Worm (Caenorhabditis elegans) whole organism, L1 larva: ENCODE measurements around the gene tmem-120.

Experiments
- C04F5.9 ChIP-seq: sonication (generic microtip); optimal IDR thresholded peaks from 2 replicates; lab custom pipeline; 2016; ENCODE audit warnings: missing genetic modification characterization, missing compliant biosample characterization
- C34B4.2 ChIP-seq: sonication (generic microtip); optimal IDR thresholded peaks from 2 replicates; lab custom pipeline; 2017; ENCODE audit warnings: mild to moderate bottlenecking, missing genetic modification characterization, missing compliant biosample characterization
- F16B12.6 ChIP-seq: fragments of 150-350 bp; optimal IDR thresholded peaks from 2 replicates; lab custom pipeline; 2014; ENCODE audit warnings: missing biosample characterization, missing genetic modification characterization
- ceh-90 ChIP-seq: sonication (generic microtip); optimal IDR thresholded peaks from 2 replicates; lab custom pipeline; 2016; ENCODE audit warnings: missing genetic modification characterization, missing compliant biosample characterization
- ces-1 ChIP-seq: fragments of 150-350 bp; optimal IDR thresholded peaks from 2 replicates; lab custom pipeline; 2014; ENCODE audit warnings: missing biosample characterization, missing genetic modification reagents, missing genetic modification characterization
- dpl-1 ChIP-seq, 3 experiments: fragments of 150-350 bp in 2 of 3; sonication (generic microtip) in 1 of 3; optimal IDR thresholded peaks; 2 replicates each; lab custom pipeline; 2014 to 2017; ENCODE audit warnings: missing biosample characterization in 3 of 3, missing genetic modification characterization in 3 of 3, missing genetic modification reagents in 3 of 3
- efl-1 ChIP-seq, 4 experiments: fragments of 150-350 bp; optimal IDR thresholded peaks in 3 of 4; peaks in 1 of 4; 1 replicate in 1 of 4; 2 replicates in 3 of 4; lab custom pipeline; 2014; ENCODE audit warnings: missing biosample characterization in 2 of 4, missing genetic modification characterization in 2 of 4, missing genetic modification reagents in 2 of 4
- efl-3 ChIP-seq: fragments of 200-800 bp; sonication (Bioruptor generic); optimal IDR thresholded peaks from 2 replicates; lab custom pipeline; 2018; ENCODE audit warnings: mild to moderate bottlenecking, missing genetic modification characterization, missing compliant biosample characterization
- egl-27 ChIP-seq, 2 experiments: fragments of 150-350 bp in 1 of 2; sonication (generic microtip); optimal IDR thresholded peaks; 3 replicates each; lab custom pipeline; 2017 to 2018; ENCODE audit warnings: missing biosample characterization in 2 of 2, missing genetic modification characterization in 2 of 2, missing genetic modification reagents in 2 of 2
- elt-2 ChIP-seq: sonication (generic microtip); optimal IDR thresholded peaks from 2 replicates; lab custom pipeline; 2016; ENCODE audit warnings: missing genetic modification characterization, mild to moderate bottlenecking, inconsistent platforms, missing compliant biosample characterization, missing genetic modification reagents
- elt-3 ChIP-seq, 6 experiments: fragments of 150-350 bp in 1 of 6; sonication (generic microtip); optimal IDR thresholded peaks; 2 replicates each; lab custom pipeline; 2017 to 2018; ENCODE audit warnings: missing biosample characterization in 6 of 6, missing genetic modification characterization in 6 of 6, inconsistent platforms in 1 of 6
- ets-5 ChIP-seq: fragments of 200-800 bp; sonication (Bioruptor generic); IDR thresholded peaks from 2 replicates; pipeline ENCODE4 v1.3.6; 2022; ENCODE audit warnings: missing genetic modification characterization, missing compliant biosample characterization
- fos-1 ChIP-seq: fragments of 150-350 bp; optimal IDR thresholded peaks from 2 replicates; lab custom pipeline; 2014; ENCODE audit warnings: missing biosample characterization, missing genetic modification characterization
- grh-1 ChIP-seq: fragments of 200-800 bp; sonication (Bioruptor generic); IDR thresholded peaks from 2 replicates; pipeline ENCODE4 v1.3.6; 2022; ENCODE audit warnings: missing genetic modification reagents, missing genetic modification characterization, missing compliant biosample characterization
- hlh-4 ChIP-seq: sonication (generic microtip); optimal IDR thresholded peaks from 2 replicates; lab custom pipeline; 2016; ENCODE audit warnings: mild to moderate bottlenecking, missing genetic modification characterization, missing compliant biosample characterization
- hpl-2 ChIP-seq: fragments of 150-350 bp; optimal IDR thresholded peaks from 2 replicates; lab custom pipeline; 2014; ENCODE audit warnings: missing biosample characterization, missing genetic modification reagents, missing genetic modification characterization
- isw-1 ChIP-seq: fragments of 200-800 bp; sonication (Bioruptor generic); IDR thresholded peaks from 2 replicates; pipeline ENCODE4 v1.3.6; 2022; ENCODE audit warnings: missing genetic modification characterization, missing compliant biosample characterization
- lin-14 ChIP-seq: fragments of 200-800 bp; sonication (Bioruptor generic); optimal IDR thresholded peaks from 2 replicates; lab custom pipeline; 2018; ENCODE audit warnings: mild to moderate bottlenecking, missing genetic modification characterization, moderate library complexity, missing compliant biosample characterization
- lin-15B ChIP-seq: fragments of 150-350 bp; sonication (generic microtip); optimal IDR thresholded peaks from 3 replicates; lab custom pipeline; 2014; ENCODE audit warnings: missing biosample characterization, missing genetic modification characterization
- lin-35 ChIP-seq, 2 experiments: fragments of 150-350 bp; optimal IDR thresholded peaks; 2 replicates each; lab custom pipeline; 2014; ENCODE audit warnings: missing biosample characterization in 2 of 2, missing genetic modification characterization in 2 of 2, missing genetic modification reagents in 2 of 2
- lin-39 ChIP-seq: fragments of 150-350 bp; optimal IDR thresholded peaks from 2 replicates; lab custom pipeline; 2014; ENCODE audit warnings: missing biosample characterization, missing genetic modification reagents, missing genetic modification characterization
- lsy-2 ChIP-seq, 2 experiments: fragments of 150-350 bp; optimal IDR thresholded peaks; 2 replicates each; lab custom pipeline; 2014; ENCODE audit warnings: missing biosample characterization in 2 of 2, missing genetic modification characterization in 2 of 2
- mab-9 ChIP-seq: fragments of 200-800 bp; sonication (Bioruptor generic); IDR thresholded peaks from 2 replicates; pipeline ENCODE4 v1.3.6; 2022; ENCODE audit warnings: missing genetic modification reagents, missing genetic modification characterization, missing compliant biosample characterization
- mep-1 ChIP-seq: fragments of 150-350 bp; optimal IDR thresholded peaks from 2 replicates; lab custom pipeline; 2014; ENCODE audit warnings: missing biosample characterization, missing genetic modification characterization
- nhr-11 ChIP-seq: fragments of 150-350 bp; optimal IDR thresholded peaks from 2 replicates; lab custom pipeline; 2014; ENCODE audit warnings: missing biosample characterization, missing genetic modification characterization
- nhr-19 ChIP-seq: fragments of 200-800 bp; sonication (Bioruptor generic); conservative IDR thresholded peaks from 2 replicates; pipeline ENCODE4 v1.3.6; 2022; ENCODE audit warnings: missing genetic modification characterization, missing compliant biosample characterization
- nhr-20 ChIP-seq: sonication (generic microtip); optimal IDR thresholded peaks from 2 replicates; lab custom pipeline; 2016; ENCODE audit warnings: mild to moderate bottlenecking, missing genetic modification characterization, missing compliant biosample characterization
- nhr-47 ChIP-seq: sonication (generic microtip); optimal IDR thresholded peaks from 2 replicates; lab custom pipeline; 2016; ENCODE audit warnings: mild to moderate bottlenecking, missing genetic modification characterization, moderate library complexity, missing compliant biosample characterization
- nhr-71 ChIP-seq: sonication (generic microtip); optimal IDR thresholded peaks from 2 replicates; lab custom pipeline; 2016; ENCODE audit warnings: mild to moderate bottlenecking, missing genetic modification characterization, moderate library complexity, missing compliant biosample characterization
- nhr-77 ChIP-seq: fragments of 150-350 bp; optimal IDR thresholded peaks from 2 replicates; lab custom pipeline; 2014; ENCODE audit warnings: missing biosample characterization, missing genetic modification characterization
- nhr-85 ChIP-seq: sonication (generic microtip); peaks from one replicate; lab custom pipeline; 2016; ENCODE audit warnings: missing genetic modification characterization, inconsistent platforms, missing compliant biosample characterization
- pag-3 ChIP-seq: sonication (generic microtip); optimal IDR thresholded peaks from 2 replicates; lab custom pipeline; 2017; ENCODE audit warnings: missing genetic modification characterization, mild to moderate bottlenecking, missing compliant biosample characterization, antibody characterized with exemption, borderline replicate concordance; ENCODE audit not compliant: insufficient read depth
- pax-3 ChIP-seq: fragments of 200-800 bp; sonication (Bioruptor generic); optimal IDR thresholded peaks from 2 replicates; lab custom pipeline; 2018; ENCODE audit warnings: mild to moderate bottlenecking, missing genetic modification characterization, moderate library complexity, missing compliant biosample characterization
- rnt-1 ChIP-seq: sonication (generic microtip); optimal IDR thresholded peaks from 2 replicates; lab custom pipeline; 2016; ENCODE audit warnings: mild to moderate bottlenecking, missing genetic modification characterization, moderate library complexity, missing compliant biosample characterization
- snpc-4 ChIP-seq: fragments of 150-350 bp; optimal IDR thresholded peaks from 2 replicates; lab custom pipeline; 2014; ENCODE audit warnings: missing biosample characterization, missing genetic modification characterization
- snu-23 ChIP-seq: sonication (generic microtip); optimal IDR thresholded peaks from 2 replicates; lab custom pipeline; 2016; ENCODE audit warnings: missing genetic modification characterization, missing compliant biosample characterization
- sup-37 ChIP-seq: fragments of 200-800 bp; sonication (Bioruptor generic); optimal IDR thresholded peaks from 2 replicates; lab custom pipeline; 2018; ENCODE audit warnings: mild to moderate bottlenecking, missing genetic modification characterization, missing compliant biosample characterization
- swsn-7 ChIP-seq: sonication (generic microtip); optimal IDR thresholded peaks from 2 replicates; lab custom pipeline; 2016; ENCODE audit warnings: missing genetic modification characterization, missing compliant biosample characterization
- tbx-2 ChIP-seq: sonication (generic microtip); optimal IDR thresholded peaks from 2 replicates; lab custom pipeline; 2016; ENCODE audit warnings: missing genetic modification characterization, missing compliant biosample characterization
- tlp-1 ChIP-seq: fragments of 150-350 bp; optimal IDR thresholded peaks from 2 replicates; lab custom pipeline; 2014; ENCODE audit warnings: missing biosample characterization, missing genetic modification characterization
- unc-130 ChIP-seq: fragments of 150-350 bp; optimal IDR thresholded peaks from 2 replicates; lab custom pipeline; 2017; ENCODE audit warnings: missing biosample characterization, missing genetic modification characterization, inconsistent platforms
- unc-30 ChIP-seq: sonication (generic microtip); optimal IDR thresholded peaks from 2 replicates; lab custom pipeline; 2017; ENCODE audit warnings: missing biosample characterization, missing genetic modification characterization
- unc-62 ChIP-seq: fragments of 150-350 bp; optimal IDR thresholded peaks from 2 replicates; lab custom pipeline; 2014; ENCODE audit warnings: missing biosample characterization, missing genetic modification reagents, missing genetic modification characterization
- unc-86 ChIP-seq: sonication (generic microtip); optimal IDR thresholded peaks from 2 replicates; lab custom pipeline; 2016; ENCODE audit warnings: missing genetic modification characterization, missing compliant biosample characterization
- xbp-1 ChIP-seq: sonication (generic microtip); optimal IDR thresholded peaks from 2 replicates; lab custom pipeline; 2016; ENCODE audit warnings: missing genetic modification characterization, missing compliant biosample characterization
- ztf-11 ChIP-seq, 2 experiments: sonication (generic microtip); optimal IDR thresholded peaks; 2 replicates each; lab custom pipeline; 2016 to 2017; ENCODE audit warnings: missing genetic modification characterization in 2 of 2, missing biosample characterization in 1 of 2, missing compliant biosample characterization in 1 of 2
- ztf-4 ChIP-seq: fragments of 150-350 bp; optimal IDR thresholded peaks from 2 replicates; lab custom pipeline; 2014; ENCODE audit warnings: missing biosample characterization, missing genetic modification characterization

The tmem-120 gene

DNA sequence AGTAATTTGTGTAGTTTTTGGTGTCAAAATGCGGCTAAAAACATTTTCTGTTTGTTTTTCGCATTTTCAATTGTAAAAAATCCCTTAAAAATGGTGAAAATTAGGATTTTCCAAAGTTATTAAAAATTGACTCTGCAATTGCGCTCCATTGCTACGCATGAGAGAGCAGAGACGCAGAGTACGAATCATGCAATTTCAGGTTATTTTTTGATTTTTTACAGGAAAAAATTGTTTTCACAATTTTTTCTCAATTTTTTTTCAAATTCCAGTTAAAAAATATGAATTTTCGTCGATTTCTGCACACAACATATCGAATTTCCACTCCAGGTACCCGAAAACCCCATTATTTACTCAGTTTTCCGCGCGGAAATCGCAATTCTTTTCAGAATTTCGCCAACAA, 15.8 kb upstream of the tmem-120 start, which contains the start of gene mtg-1 (continued):
- no peak for TF ChIP-seq pax-3 (tag; lab: Kevin White, UChicago)
- peak; percentile 27 for TF ChIP-seq nhr-20 (tag; lab: Kevin White, UChicago)
- TF ChIP-seq unc-86 (tag; lab: Kevin White, UChicago), result no peak
- no peak for TF ChIP-seq fos-1 (tag; lab: Kevin White, UChicago)
- no peak for TF ChIP-seq elt-2
- TF ChIP-seq lin-14, result peak; percentile 18
- TF ChIP-seq C34B4.2 (tag; lab: Kevin White, UChicago), result no peak
- TF ChIP-seq efl-1 (optimal IDR thresholded peaks at IDR 0.05; lab: Kevin White, UChicago), result peak; percentile 62 to 74
- TF ChIP-seq efl-1 (GFP tag; optimal IDR thresholded peaks at IDR 0.05 in 1 of 2; lab: Kevin White, UChicago), result peak; percentile 67 to 97
- no peak for TF ChIP-seq sup-37 (GFP tag; lab: Kevin White, UChicago)
- TF ChIP-seq snu-23 (GFP tag; lab: Kevin White, UChicago), result peak; percentile 58
- peak; percentile 57 to 69 for TF ChIP-seq lsy-2 (tag; optimal IDR thresholded peaks at IDR 0.05; lab: Kevin White, UChicago)
- TF ChIP-seq nhr-19 (GFP tag; lab: Robert Waterston, UW), result 0 out of 2 replicates have a peak, but pooled peaks have one; percentile 19
- TF ChIP-seq lin-15B (tag; lab: Kevin White, UChicago), result peak; percentile 56
- TF ChIP-seq elt-3 (tag; optimal IDR thresholded peaks at IDR 0.05; lab: Kevin White, UChicago), result no peak
- peak; percentile 69 for TF ChIP-seq unc-130 (tag; lab: Kevin White, UChicago)
- peak; percentile 66 for TF ChIP-seq mep-1
- TF ChIP-seq isw-1 (GFP tag; lab: Robert Waterston, UW), result peak; percentile 21
- TF ChIP-seq nhr-47 (tag; lab: Kevin White, UChicago), result no peak
- no peak for TF ChIP-seq ces-1 (GFP tag; lab: Kevin White, UChicago)
- TF ChIP-seq F16B12.6, result peak; percentile 34

DNA sequence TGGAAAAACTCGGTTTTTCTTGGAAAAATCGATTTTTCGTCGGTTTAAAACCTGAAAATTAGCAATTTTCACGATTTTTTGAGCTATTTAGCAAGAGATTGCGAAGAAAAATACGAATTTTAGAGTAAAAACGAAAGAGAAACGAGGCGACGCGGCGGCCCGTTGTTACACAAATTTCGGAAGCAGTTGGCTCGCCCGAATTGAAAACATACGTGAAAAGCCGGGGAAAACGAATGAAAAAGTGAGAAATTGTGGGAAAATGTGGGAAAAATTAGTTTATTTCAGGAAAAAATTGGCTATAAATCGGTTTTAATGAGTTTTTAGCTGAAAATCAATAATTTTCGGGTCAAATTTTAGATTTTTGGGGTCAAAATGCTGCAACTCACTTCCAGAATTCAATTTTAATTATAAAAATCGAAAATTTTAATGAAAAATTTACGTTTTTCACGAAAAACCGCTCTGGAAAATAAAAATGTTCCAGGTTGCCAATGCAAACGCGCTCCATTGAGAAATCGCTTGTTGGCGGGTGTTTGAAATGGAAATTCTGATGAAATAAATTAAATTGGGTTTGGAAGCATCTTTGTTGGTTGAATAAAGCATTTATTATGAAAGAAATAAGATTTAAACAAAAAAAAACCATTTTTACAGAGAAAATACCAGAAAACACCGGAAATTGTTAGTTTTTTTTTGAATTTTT, 15.1 kb upstream of the tmem-120 start, which contains the start of gene snf-6:
snf-6 (minus strand) TSS at position 51 of the 697 bp plus-strand sequence.
- TF ChIP-seq ets-5 (GFP tag; lab: Robert Waterston, UW), result no peak
- peak; percentile 14 for TF ChIP-seq F16B12.6
- no peak for TF ChIP-seq hpl-2 (GFP tag; lab: Kevin White, UChicago)
- no peak for TF ChIP-seq efl-3 (GFP tag; lab: Kevin White, UChicago)
- TF ChIP-seq snu-23 (GFP tag; lab: Kevin White, UChicago), result peak; percentile 33
- peak; percentile 7 for TF ChIP-seq nhr-20 (tag; lab: Kevin White, UChicago)
- TF ChIP-seq xbp-1 (tag; lab: Kevin White, UChicago), result peak; percentile 41
- peak; percentile 36 for TF ChIP-seq tbx-2 (tag; lab: Kevin White, UChicago)
- no peak for TF ChIP-seq unc-130 (tag; lab: Kevin White, UChicago)
- no peak for TF ChIP-seq ces-1 (GFP tag; lab: Kevin White, UChicago)
- TF ChIP-seq unc-62 (GFP tag; lab: Kevin White, UChicago), result no peak
- no peak for TF ChIP-seq nhr-19 (GFP tag; lab: Robert Waterston, UW)
- TF ChIP-seq snpc-4 (tag; lab: Kevin White, UChicago), result no peak
- TF ChIP-seq nhr-85 (tag; lab: Kevin White, UChicago), result peak; percentile 75
- no peak for TF ChIP-seq egl-27 (tag; optimal IDR thresholded peaks at IDR 0.05; lab: Kevin White, UChicago)
- no peak for TF ChIP-seq mab-9 (GFP tag; lab: Robert Waterston, UW)
- TF ChIP-seq nhr-77, result no peak
- no peak for TF ChIP-seq pag-3 (tag; lab: Kevin White, UChicago)
- TF ChIP-seq C04F5.9, result no peak
- TF ChIP-seq swsn-7 (tag; lab: Kevin White, UChicago), result peak; percentile 28
- TF ChIP-seq efl-1 (optimal IDR thresholded peaks at IDR 0.05; lab: Kevin White, UChicago), result peak; percentile 89 to 95
- TF ChIP-seq efl-1 (GFP tag; optimal IDR thresholded peaks at IDR 0.05 in 1 of 2; lab: Kevin White, UChicago), result peak; percentile 92 to 99
- TF ChIP-seq grh-1 (GFP tag; lab: Robert Waterston, UW), result no peak
- peak in 1 of 2 experiments; percentile 5 for TF ChIP-seq ztf-11 (tag; optimal IDR thresholded peaks at IDR 0.05; lab: Kevin White, UChicago)
- no peak for TF ChIP-seq hlh-4 (tag; lab: Kevin White, UChicago)
- TF ChIP-seq nhr-11 (tag; lab: Kevin White, UChicago), result no peak
- TF ChIP-seq pax-3 (tag; lab: Kevin White, UChicago), result peak; percentile 16
- no peak for TF ChIP-seq unc-30 (tag; lab: Kevin White, UChicago)
- peak; percentile 8 for TF ChIP-seq ceh-90 (tag; lab: Kevin White, UChicago)
- peak; percentile 59 for TF ChIP-seq nhr-71
- peak; percentile 51 to 64 for TF ChIP-seq lsy-2 (tag; optimal IDR thresholded peaks at IDR 0.05; lab: Kevin White, UChicago)
- no peak for TF ChIP-seq rnt-1
- peak; percentile 84 to 93 (median 91) for TF ChIP-seq dpl-1 (GFP tag; optimal IDR thresholded peaks at IDR 0.05; lab: Kevin White, UChicago)
- TF ChIP-seq lin-35 (GFP tag; optimal IDR thresholded peaks at IDR 0.05; lab: Kevin White, UChicago), result peak; percentile 91 to 97
- TF ChIP-seq lin-39 (tag; lab: Kevin White, UChicago), result no peak
- TF ChIP-seq tlp-1 (tag; lab: Kevin White, UChicago), result no peak
- TF ChIP-seq ztf-4 (tag; lab: Kevin White, UChicago), result no peak
- TF ChIP-seq nhr-47 (tag; lab: Kevin White, UChicago), result peak; percentile 63
- TF ChIP-seq fos-1 (tag; lab: Kevin White, UChicago), result peak; percentile 18
